Worm (Caenorhabditis elegans) whole organism, early embryonic: ENCODE measurements around the gene C50E3.7.

Experiments used
- F13C5.2 ChIP-seq: sonication (generic microtip); optimal IDR thresholded peaks from 2 replicates; lab custom pipeline; 2017; ENCODE audit warnings: mild to moderate bottlenecking, missing genetic modification characterization, inconsistent platforms, missing compliant biosample characterization
- aly-1 ChIP-seq: sonication (generic microtip); optimal IDR thresholded peaks from 2 replicates; lab custom pipeline; 2016; ENCODE audit warnings: missing genetic modification characterization, missing compliant biosample characterization
- ama-1 ChIP-seq: fragments of 150-350 bp; optimal IDR thresholded peaks from 2 replicates; lab custom pipeline; 2014
- ceh-13 ChIP-seq: fragments of 200-800 bp; sonication (Bioruptor generic); optimal IDR thresholded peaks from 2 replicates; lab custom pipeline; 2018; ENCODE audit warnings: mild to moderate bottlenecking, missing genetic modification characterization, missing compliant biosample characterization
- flt-1 ChIP-seq: fragments of 200-800 bp; sonication (Bioruptor generic); IDR thresholded peaks from 2 replicates; pipeline ENCODE4 v1.3.6; 2022; ENCODE audit warnings: missing genetic modification characterization, missing compliant biosample characterization
- sea-1 ChIP-seq: fragments of 200-800 bp; sonication (Bioruptor generic); conservative IDR thresholded peaks from 2 replicates; pipeline ENCODE4 v1.3.6; 2022; ENCODE audit warnings: missing genetic modification characterization, missing compliant biosample characterization

DNA sequence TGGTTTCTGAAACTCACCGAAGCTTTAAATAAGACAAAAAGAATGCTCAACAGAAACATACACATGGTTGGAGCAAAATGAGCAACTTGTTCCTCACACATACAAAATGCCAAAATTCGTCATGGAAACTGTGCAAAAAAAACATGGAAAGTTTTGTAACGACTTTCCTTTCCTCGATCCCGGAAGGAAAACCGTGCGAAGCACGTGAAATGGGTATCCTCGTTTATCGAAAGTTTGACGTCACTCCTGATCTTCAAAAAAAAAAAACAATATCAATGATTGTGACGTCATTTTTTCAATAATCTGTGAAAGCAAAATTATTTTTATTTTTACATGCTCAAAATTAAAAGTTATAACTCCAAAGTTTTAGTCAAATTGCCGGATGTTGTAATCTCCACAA, 27.9 kb downstream of the C50E3.7 start, which contains the start of gene clec-212:
- TF ChIP-seq ceh-13 (GFP tag; lab: Kevin White, UChicago) (no peak), ama-1 (lab: Kevin White, UChicago) (no peak), F13C5.2 (tag; lab: Kevin White, UChicago) (no peak), sea-1 (no peak), aly-1 (tag; lab: Kevin White, UChicago) (no peak), flt-1 (GFP tag; lab: Robert Waterston, UW) (no peak)
